Worm (Caenorhabditis elegans): ENCODE data around the gene K02D10.4.

K02D10.4 gene

DNA sequence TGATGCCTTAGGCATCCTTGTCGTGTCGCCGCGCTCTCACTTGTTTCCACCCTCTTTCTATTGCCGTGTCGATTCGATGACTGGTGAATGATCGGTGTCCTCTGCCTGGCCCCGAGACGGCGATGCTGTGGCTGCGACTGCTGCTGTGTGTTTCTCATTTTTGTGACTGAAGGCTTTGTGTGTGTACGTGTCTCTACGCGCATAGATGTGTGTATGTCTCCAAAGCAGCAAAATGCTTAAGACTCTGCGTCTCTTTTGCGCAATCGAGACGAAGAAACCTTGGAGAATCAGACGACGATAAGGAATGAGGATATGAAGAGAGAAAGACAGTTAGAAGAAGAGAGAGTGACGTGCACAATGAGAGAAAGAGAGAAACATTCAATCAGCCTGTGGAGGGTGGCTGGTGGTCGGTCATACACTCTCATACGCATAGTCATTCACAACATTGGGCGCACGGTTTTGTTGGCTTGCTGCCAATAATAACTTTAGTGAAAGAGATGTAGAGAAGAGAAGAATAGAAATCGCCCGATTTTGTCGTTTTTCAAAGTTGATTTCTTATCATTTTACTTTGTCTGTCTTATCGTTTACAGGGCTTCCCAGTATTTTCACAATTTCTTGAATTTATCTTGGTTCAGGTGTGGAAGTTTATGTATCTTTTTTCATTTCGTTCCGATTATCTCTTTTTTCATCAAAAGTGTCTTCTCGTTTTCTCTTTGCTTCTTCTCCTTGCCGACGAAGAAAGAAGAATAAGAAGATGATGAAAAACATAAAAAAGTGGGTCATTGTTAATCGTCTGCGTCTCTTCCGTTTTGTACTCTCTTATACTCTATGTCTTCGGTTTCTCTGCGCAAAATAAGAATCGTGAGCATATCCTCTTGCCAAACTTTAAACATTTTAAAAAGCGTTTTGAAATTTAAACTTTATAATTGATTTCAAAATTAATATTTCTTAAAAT is 22.3 kb upstream of the K02D10.4 start:
- peak; percentile 77 to 95 for TF ChIP-seq lsy-2 (tag; optimal IDR thresholded peaks at IDR 0.05)
- TF ChIP-seq elt-3 (tag; optimal IDR thresholded peaks at IDR 0.05), result no peak
- no peak for TF ChIP-seq nhr-10 (tag; optimal IDR thresholded peaks at IDR 0.05)
- TF ChIP-seq ama-1 (optimal IDR thresholded peaks at IDR 0.05), result peak; percentile 76
- peak; percentile 83 for TF ChIP-seq nhr-77 (tag; optimal IDR thresholded peaks at IDR 0.05)
- peak; percentile 57 for TF ChIP-seq blmp-1 (tag; optimal IDR thresholded peaks at IDR 0.05; ENCODE audit: insufficient read depth)
- peak; percentile 92 for TF ChIP-seq Y55F3AM.14 (GFP tag; optimal IDR thresholded peaks at IDR 0.05)
- no peak for TF ChIP-seq nhr-23 (tag; optimal IDR thresholded peaks at IDR 0.05)
- peak; percentile 71 for TF ChIP-seq ceh-82 (tag; optimal IDR thresholded peaks at IDR 0.05)
- no peak for TF ChIP-seq nhr-11 (tag; optimal IDR thresholded peaks at IDR 0.05)
- no peak for TF ChIP-seq ztf-1 (GFP tag; conservative IDR thresholded peaks at IDR 0.05)
- peak; percentile 86 for TF ChIP-seq unc-62 (GFP tag; optimal IDR thresholded peaks at IDR 0.05)
- TF ChIP-seq sma-3 (GFP tag; optimal IDR thresholded peaks at IDR 0.05), result peak; percentile 96
- peak; percentile 100 for TF ChIP-seq F13H6.1 (tag; optimal IDR thresholded peaks at IDR 0.05)
- TF ChIP-seq aly-2 (tag; optimal IDR thresholded peaks at IDR 0.05), result no peak
- TF ChIP-seq mab-5 (tag; optimal IDR thresholded peaks at IDR 0.05), result peak; percentile 38
- TF ChIP-seq skn-1 (tag; optimal IDR thresholded peaks at IDR 0.05), result no peak
- TF ChIP-seq lin-11 (tag; optimal IDR thresholded peaks at IDR 0.05), result peak; percentile 92
- TF ChIP-seq ZK546.5 (tag; optimal IDR thresholded peaks at IDR 0.05), result peak; percentile 45
- no peak for TF ChIP-seq elt-1 (tag; optimal IDR thresholded peaks at IDR 0.05)
- peak; percentile 98 for TF ChIP-seq sma-9 (GFP tag; optimal IDR thresholded peaks at IDR 0.05)
- TF ChIP-seq sma-9 (tag; optimal IDR thresholded peaks at IDR 0.05), result peak; percentile 85
- TF ChIP-seq unc-55 (GFP tag; optimal IDR thresholded peaks at IDR 0.05), result peak; percentile 97
- peak; percentile 97 for TF ChIP-seq nhr-6 (tag; optimal IDR thresholded peaks at IDR 0.05)
- TF ChIP-seq nhr-12 (tag; optimal IDR thresholded peaks at IDR 0.05), result no peak
- TF ChIP-seq gmeb-1 (tag; optimal IDR thresholded peaks at IDR 0.05), result peak; percentile 81
- TF ChIP-seq ztf-4 (tag; optimal IDR thresholded peaks at IDR 0.05), result peak; percentile 96
- peak; percentile 98 for TF ChIP-seq nhr-25 (tag; optimal IDR thresholded peaks at IDR 0.05)
- peak; percentile 80 for TF ChIP-seq nhr-237 (tag; optimal IDR thresholded peaks at IDR 0.05)
- TF ChIP-seq fos-1 (tag; optimal IDR thresholded peaks at IDR 0.05), result peak; percentile 95
- peak; percentile 85 for TF ChIP-seq snpc-4 (tag; optimal IDR thresholded peaks at IDR 0.05)
- peak; percentile 87 to 95 for TF ChIP-seq mdl-1 (tag; optimal IDR thresholded peaks at IDR 0.05)
- TF ChIP-seq crh-2 (tag; optimal IDR thresholded peaks at IDR 0.05), result peak; percentile 99
- peak; percentile 92 for TF ChIP-seq lin-39 (tag; optimal IDR thresholded peaks at IDR 0.05)
- peak; percentile 83 for TF ChIP-seq lin-13 (GFP tag; optimal IDR thresholded peaks at IDR 0.05)
- peak; percentile 99 for TF ChIP-seq nhr-129 (tag; optimal IDR thresholded peaks at IDR 0.05)
- TF ChIP-seq ztf-11 (tag; optimal IDR thresholded peaks at IDR 0.05), result peak; percentile 42
- TF ChIP-seq peb-1 (tag; optimal IDR thresholded peaks at IDR 0.05), result no peak
- TF ChIP-seq R02D3.7 (tag; optimal IDR thresholded peaks at IDR 0.05), result no peak
- no peak for TF ChIP-seq unc-39 (tag; optimal IDR thresholded peaks at IDR 0.05)
- TF ChIP-seq C34F6.9 (tag; optimal IDR thresholded peaks at IDR 0.05), result peak; percentile 99
- no peak for TF ChIP-seq mbf-1 (tag; optimal IDR thresholded peaks at IDR 0.05)
- TF ChIP-seq ceh-16 (tag; optimal IDR thresholded peaks at IDR 0.05), result peak; percentile 90
- TF ChIP-seq zag-1 (tag; optimal IDR thresholded peaks at IDR 0.05), result peak; percentile 93
- TF ChIP-seq dmd-4 (tag; optimal IDR thresholded peaks at IDR 0.05), result no peak
- peak; percentile 96 for TF ChIP-seq sem-4 (tag; optimal IDR thresholded peaks at IDR 0.05)
- TF ChIP-seq alr-1 (tag; optimal IDR thresholded peaks at IDR 0.05), result peak; percentile 99
- peak; percentile 99 for TF ChIP-seq egl-27 (tag; optimal IDR thresholded peaks at IDR 0.05)
- peak; percentile 95 for TF ChIP-seq nhr-21 (tag; optimal IDR thresholded peaks at IDR 0.05)
